Worm (Caenorhabditis elegans) whole organism, mixed stage, embryonic: Measurements from ENCODE around the gene mlh-1.

Source experiments
- ceh-83 ChIP-seq: fragments of 200-800 bp; sonication (Bioruptor generic); optimal IDR thresholded peaks from 2 replicates; lab custom pipeline; 2018; ENCODE audit warnings: mild to moderate bottlenecking, missing genetic modification characterization, missing compliant biosample characterization
- elt-3 ChIP-seq: fragments of 150-350 bp; optimal IDR thresholded peaks from 2 replicates; lab custom pipeline; 2014; ENCODE audit warnings: missing biosample characterization, missing genetic modification characterization
- lsy-2 ChIP-seq: fragments of 150-350 bp; optimal IDR thresholded peaks from 2 replicates; lab custom pipeline; 2014; ENCODE audit warnings: missing biosample characterization, missing genetic modification characterization
- mab-5 ChIP-seq: fragments of 150-350 bp; optimal IDR thresholded peaks from 2 replicates; lab custom pipeline; 2014; ENCODE audit warnings: missing biosample characterization, missing genetic modification characterization
- mep-1 ChIP-seq: fragments of 150-350 bp; optimal IDR thresholded peaks from 2 replicates; lab custom pipeline; 2017; ENCODE audit warnings: missing biosample characterization, missing genetic modification reagents, missing genetic modification characterization, inconsistent platforms
- nhr-2 ChIP-seq: fragments of 150-350 bp; optimal IDR thresholded peaks from 2 replicates; lab custom pipeline; 2014; ENCODE audit warnings: missing biosample characterization, missing genetic modification characterization
- nhr-76 ChIP-seq: sonication (generic microtip); optimal IDR thresholded peaks from 2 replicates; lab custom pipeline; 2017; ENCODE audit warnings: missing biosample characterization, missing genetic modification characterization
- sem-2 ChIP-seq: fragments of 200-800 bp; sonication (Bioruptor generic); optimal IDR thresholded peaks from 2 replicates; lab custom pipeline; 2018; ENCODE audit warnings: mild to moderate bottlenecking, missing genetic modification characterization, missing compliant biosample characterization
- snpc-4 ChIP-seq: fragments of 150-350 bp; optimal IDR thresholded peaks from 2 replicates; lab custom pipeline; 2014; ENCODE audit warnings: missing biosample characterization, missing genetic modification characterization
- unc-62 ChIP-seq: fragments of 150-350 bp; optimal IDR thresholded peaks from 2 replicates; lab custom pipeline; 2014; ENCODE audit warnings: missing biosample characterization, missing genetic modification reagents, missing genetic modification characterization

DNA sequence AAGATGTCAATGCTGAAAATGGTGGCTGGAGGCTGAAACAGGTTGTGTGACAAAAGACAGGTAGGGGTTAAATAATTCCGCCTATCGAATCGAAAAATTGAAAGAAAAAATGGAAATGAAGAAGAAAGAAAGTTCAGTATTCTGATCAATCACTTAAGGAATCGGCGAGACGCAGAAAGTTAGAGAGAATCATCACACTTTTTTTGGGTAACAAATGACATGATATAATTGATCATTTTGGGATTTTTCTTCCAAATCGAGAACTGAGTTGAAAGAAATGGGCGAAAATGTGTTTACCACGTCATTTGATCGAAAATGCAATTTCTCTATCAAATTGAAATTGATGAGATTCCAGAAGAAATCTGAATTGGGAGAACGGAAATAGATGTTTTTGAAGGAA is 41.7 kb upstream of the mlh-1 start:
- TF ChIP-seq nhr-2 (tag; lab: Kevin White, UChicago) (no peak), lsy-2 (tag; lab: Kevin White, UChicago) (no peak), sem-2 (GFP tag; lab: Kevin White, UChicago) (no peak), elt-3 (tag; lab: Kevin White, UChicago) (no peak), snpc-4 (no peak), mep-1 (tag; lab: Kevin White, UChicago) (no peak), mab-5 (tag; lab: Kevin White, UChicago) (no peak), unc-62 (GFP tag; lab: Kevin White, UChicago) (no peak), ceh-83 (no peak), nhr-76 (tag; lab: Kevin White, UChicago) (no peak)
